Worm (Caenorhabditis elegans): Measurements from ENCODE around the gene K08B5.1.

ce11 chrX:16609424-16609823 lies 51.2 kb downstream of the K08B5.1 start, which contains the start of gene F59C12.3:
- TF ChIP-seq T22C8.4 (GFP tag; IDR thresholded peaks at IDR 0.05) (no peak), ztf-29 (GFP tag; IDR thresholded peaks at IDR 0.05) (no peak), klf-2 (GFP tag; conservative IDR thresholded peaks at IDR 0.05) (no peak), tab-1 (GFP tag; IDR thresholded peaks at IDR 0.05) (no peak), flt-1 (GFP tag; IDR thresholded peaks at IDR 0.05) (no peak), ref-1 (GFP tag; conservative IDR thresholded peaks at IDR 0.05) (no peak), cog-1 (tag; optimal IDR thresholded peaks at IDR 0.05) (no peak), med-1 (GFP tag; optimal IDR thresholded peaks at IDR 0.05; ENCODE audit: insufficient read depth) (no peak)

All from whole organism, midembryonic.